Fruit fly (Drosophila melanogaster) whole organism, embryonic: ENCODE measurements around the gene Cpr11A.

Source experiments
- BtbVII ChIP-seq: fragments of 200-800 bp; sonication (Bioruptor generic); optimal IDR thresholded peaks from 3 replicates; lab custom pipeline; 2017; ENCODE audit warnings: missing biosample characterization, mild to moderate bottlenecking, missing genetic modification characterization
- C15 ChIP-seq: fragments of 200-800 bp; sonication (Bioruptor generic); IDR thresholded peaks from 3 replicates; pipeline ENCODE4 v1.3.6; 2022; ENCODE audit warnings: missing biosample characterization, missing genetic modification characterization
- CG10147 ChIP-seq: fragments of 200-800 bp; sonication (Bioruptor generic); optimal IDR thresholded peaks from 2 replicates; lab custom pipeline; 2019; ENCODE audit warnings: missing biosample characterization, mild to moderate bottlenecking, missing genetic modification characterization, moderate library complexity
- CG1024 ChIP-seq: fragments of 200-800 bp; sonication (Bioruptor generic); IDR thresholded peaks from 2 replicates; pipeline ENCODE4 v1.3.6; 2022; ENCODE audit warnings: missing biosample characterization, missing genetic modification characterization
- CG11093 ChIP-seq: fragments of 200-800 bp; sonication (Bioruptor generic); IDR thresholded peaks from 3 replicates; pipeline ENCODE4 v1.3.6; 2022; ENCODE audit warnings: missing biosample characterization, missing genetic modification characterization
- CG12071 ChIP-seq: fragments of 200-800 bp; sonication (Bioruptor generic); optimal IDR thresholded peaks from 3 replicates; lab custom pipeline; 2018; ENCODE audit warnings: missing biosample characterization, mild to moderate bottlenecking, missing genetic modification characterization
- CG14050 ChIP-seq: fragments of 200-800 bp; sonication (Bioruptor generic); IDR thresholded peaks from 3 replicates; pipeline ENCODE4 v1.3.6; 2022; ENCODE audit warnings: missing biosample characterization, missing genetic modification characterization
- CG15269 ChIP-seq: fragments of 200-800 bp; sonication (Bioruptor generic); optimal IDR thresholded peaks from 2 replicates; lab custom pipeline; 2018; ENCODE audit warnings: missing biosample characterization, mild to moderate bottlenecking, missing genetic modification characterization, moderate library complexity
- CG18599 ChIP-seq: fragments of 200-800 bp; sonication (Bioruptor generic); optimal IDR thresholded peaks from 3 replicates; lab custom pipeline; 2017; ENCODE audit warnings: missing biosample characterization, missing genetic modification characterization, mild to moderate bottlenecking, moderate library complexity, missing genetic modification reagents
- CG2202 ChIP-seq: fragments of 200-800 bp; sonication (Bioruptor generic); optimal IDR thresholded peaks from 2 replicates; lab custom pipeline; 2018; ENCODE audit warnings: missing biosample characterization, mild to moderate bottlenecking, missing genetic modification characterization
- CG30403 ChIP-seq: fragments of 200-800 bp; sonication (Bioruptor generic); optimal IDR thresholded peaks from 3 replicates; lab custom pipeline; 2016; ENCODE audit warnings: missing biosample characterization, missing genetic modification characterization
- CG31388 ChIP-seq: fragments of 200-800 bp; sonication (Bioruptor generic); optimal IDR thresholded peaks from 2 replicates; lab custom pipeline; 2016; ENCODE audit warnings: missing biosample characterization, missing genetic modification characterization
- CG4730 ChIP-seq: fragments of 200-800 bp; sonication (Bioruptor generic); IDR thresholded peaks from 2 replicates; pipeline ENCODE4 v1.3.6; 2022; ENCODE audit warnings: missing biosample characterization, missing genetic modification characterization
- CG6175 ChIP-seq: fragments of 200-800 bp; sonication (Bioruptor generic); IDR thresholded peaks from 3 replicates; pipeline ENCODE4 v1.3.6; 2022; ENCODE audit warnings: missing biosample characterization, missing genetic modification characterization
- CG6765 ChIP-seq: fragments of 200-800 bp; sonication (Bioruptor generic); optimal IDR thresholded peaks from 3 replicates; lab custom pipeline; 2017; ENCODE audit warnings: missing biosample characterization, mild to moderate bottlenecking, missing genetic modification characterization
- CG6813 ChIP-seq: fragments of 200-800 bp; sonication (Bioruptor generic); optimal IDR thresholded peaks from 2 replicates; lab custom pipeline; 2017; ENCODE audit warnings: missing biosample characterization, missing genetic modification characterization, mild to moderate bottlenecking, moderate library complexity, missing genetic modification reagents
- D19A ChIP-seq: fragments of 200-800 bp; optimal IDR thresholded peaks from 3 replicates; lab custom pipeline; 2019; ENCODE audit warnings: missing biosample characterization, mild to moderate bottlenecking, missing genetic modification characterization, moderate library complexity
- Fer2 ChIP-seq: fragments of 200-800 bp; sonication (Bioruptor generic); optimal IDR thresholded peaks from 2 replicates; lab custom pipeline; 2018; ENCODE audit warnings: missing biosample characterization, mild to moderate bottlenecking, missing genetic modification characterization, moderate library complexity
- HLH4C ChIP-seq: fragments of 200-800 bp; sonication (Bioruptor generic); IDR thresholded peaks from 3 replicates; pipeline ENCODE4 v1.3.6; 2022; ENCODE audit warnings: missing biosample characterization, missing genetic modification characterization; ENCODE audit not compliant: partially characterized antibody
- HLH54F ChIP-seq: fragments of 200-800 bp; sonication (Bioruptor generic); optimal IDR thresholded peaks from 3 replicates; lab custom pipeline; 2016; ENCODE audit warnings: missing biosample characterization, missing genetic modification characterization
- Myb ChIP-seq: fragments of 200-800 bp; sonication (Bioruptor generic); optimal IDR thresholded peaks from 2 replicates; lab custom pipeline; 2016; ENCODE audit warnings: missing biosample characterization, missing genetic modification characterization
- Scr ChIP-seq: fragments of 200-800 bp; sonication (Bioruptor generic); IDR thresholded peaks from 2 replicates; pipeline ENCODE4 v1.3.6; 2022; ENCODE audit warnings: missing biosample characterization, missing genetic modification characterization; ENCODE audit not compliant: partially characterized antibody
- Sox102F ChIP-seq: fragments of 200-800 bp; sonication (Bioruptor generic); optimal IDR thresholded peaks from 2 replicates; lab custom pipeline; 2018; ENCODE audit warnings: missing biosample characterization, mild to moderate bottlenecking, missing genetic modification characterization, moderate library complexity
- ase ChIP-seq: fragments of 200-800 bp; sonication (Bioruptor generic); IDR thresholded peaks from 3 replicates; pipeline ENCODE4 v1.3.6; 2022; ENCODE audit warnings: missing biosample characterization, missing genetic modification characterization
- ato ChIP-seq: fragments of 200-800 bp; sonication (Bioruptor generic); IDR thresholded peaks from 2 replicates; pipeline ENCODE4 v1.3.6; 2022; ENCODE audit warnings: missing biosample characterization, missing genetic modification characterization; ENCODE audit not compliant: partially characterized antibody
- bab2 ChIP-seq: fragments of 200-800 bp; sonication (Bioruptor generic); optimal IDR thresholded peaks from 2 replicates; lab custom pipeline; 2016; ENCODE audit warnings: missing biosample characterization, missing genetic modification characterization
- bcd ChIP-seq: fragments of 200-800 bp; sonication (Bioruptor generic); optimal IDR thresholded peaks from 2 replicates; lab custom pipeline; 2017; ENCODE audit warnings: missing biosample characterization, mild to moderate bottlenecking, missing genetic modification characterization
- bsh ChIP-seq, 2 experiments: fragments of 200-800 bp; sonication (Bioruptor generic); optimal IDR thresholded peaks; 2 replicates each; lab custom pipeline; 2017 to 2018; ENCODE audit warnings: mild to moderate bottlenecking in 2 of 2, missing biosample characterization in 2 of 2, missing genetic modification characterization in 2 of 2, moderate library complexity in 1 of 2
- btn ChIP-seq: fragments of 200-800 bp; sonication (Bioruptor generic); optimal IDR thresholded peaks from 2 replicates; lab custom pipeline; 2016; ENCODE audit warnings: missing biosample characterization, missing genetic modification characterization
- chn ChIP-seq: fragments of 200-800 bp; sonication (Bioruptor generic); optimal IDR thresholded peaks from 2 replicates; lab custom pipeline; 2016; ENCODE audit warnings: missing biosample characterization, missing genetic modification characterization
- da ChIP-seq: fragments of 200-800 bp; sonication (Bioruptor generic); optimal IDR thresholded peaks from 2 replicates; lab custom pipeline; 2016; ENCODE audit warnings: missing biosample characterization, missing genetic modification characterization
- esg ChIP-seq: fragments of 200-800 bp; sonication (Bioruptor generic); conservative IDR thresholded peaks from 2 replicates; pipeline ENCODE4 v1.3.6; 2022; ENCODE audit warnings: missing biosample characterization, missing genetic modification characterization
- gro ChIP-seq: fragments of 200-800 bp; sonication (Bioruptor generic); optimal IDR thresholded peaks from 2 replicates; lab custom pipeline; 2016; ENCODE audit warnings: missing biosample characterization, missing genetic modification characterization
- gsb ChIP-seq: fragments of 200-800 bp; sonication (Bioruptor generic); IDR thresholded peaks from 2 replicates; pipeline ENCODE4 v1.3.6; 2022; ENCODE audit warnings: missing biosample characterization, missing genetic modification characterization
- hth ChIP-seq: fragments of >200 bp; optimal IDR thresholded peaks from 2 replicates; lab custom pipeline; 2017; ENCODE audit warnings: inconsistent platforms
- jing ChIP-seq: fragments of 200-800 bp; sonication (Bioruptor generic); optimal IDR thresholded peaks from 2 replicates; lab custom pipeline; 2018; ENCODE audit warnings: missing biosample characterization, mild to moderate bottlenecking, missing genetic modification characterization
- jumu ChIP-seq: fragments of 200-800 bp; sonication (Bioruptor generic); optimal IDR thresholded peaks from 3 replicates; lab custom pipeline; 2016; ENCODE audit warnings: missing biosample characterization, missing genetic modification characterization
- kah ChIP-seq: fragments of 200-800 bp; sonication (Bioruptor generic); optimal IDR thresholded peaks from 2 replicates; lab custom pipeline; 2018; ENCODE audit warnings: missing biosample characterization, mild to moderate bottlenecking, missing genetic modification characterization
- klu ChIP-seq: fragments of 200-800 bp; sonication (Bioruptor generic); IDR thresholded peaks from 2 replicates; pipeline ENCODE4 v1.3.6; 2022; ENCODE audit warnings: missing biosample characterization, missing genetic modification characterization
- lbe ChIP-seq: fragments of 200-800 bp; sonication (Bioruptor generic); optimal IDR thresholded peaks from 2 replicates; lab custom pipeline; 2016; ENCODE audit warnings: missing biosample characterization, mild to moderate bottlenecking, missing genetic modification characterization
- mirr ChIP-seq: fragments of 200-800 bp; sonication (Bioruptor generic); optimal IDR thresholded peaks from 3 replicates; lab custom pipeline; 2018; ENCODE audit warnings: missing biosample characterization, mild to moderate bottlenecking, missing genetic modification characterization
- onecut ChIP-seq: fragments of 200-800 bp; sonication (Bioruptor generic); IDR thresholded peaks from 2 replicates; pipeline ENCODE4 v1.3.6; 2022; ENCODE audit warnings: missing biosample characterization, missing genetic modification characterization
- org-1 ChIP-seq: fragments of 200-800 bp; sonication (Bioruptor generic); optimal IDR thresholded peaks from 2 replicates; lab custom pipeline; 2017; ENCODE audit warnings: missing biosample characterization, missing genetic modification characterization
- pan ChIP-seq, 4 experiments: fragments of >200 bp in 3 of 4; fragments of 200-800 bp in 1 of 4; sonication (Bioruptor generic) in 1 of 4; optimal IDR thresholded peaks in 3 of 4; IDR thresholded peaks in 1 of 4; 2 replicates each; pipeline versions ENCODE4 v1.3.6 to Lab custom; 2017 to 2022; ENCODE audit warnings: missing biosample characterization in 2 of 4, missing genetic modification characterization in 2 of 4, mixed read lengths in 1 of 4
- row ChIP-seq: fragments of 200-800 bp; sonication (Bioruptor generic); IDR thresholded peaks from 3 replicates; pipeline ENCODE4 v1.3.6; 2022; ENCODE audit warnings: missing biosample characterization, missing genetic modification characterization
- sens-2 ChIP-seq: fragments of 200-800 bp; sonication (Bioruptor generic); IDR thresholded peaks from 2 replicates; pipeline ENCODE4 v1.3.6; 2022; ENCODE audit warnings: missing biosample characterization, missing genetic modification characterization
- tap ChIP-seq: fragments of 200-800 bp; optimal IDR thresholded peaks from 3 replicates; lab custom pipeline; 2019; ENCODE audit warnings: missing biosample characterization, mild to moderate bottlenecking, missing genetic modification characterization, moderate library complexity
- tgo ChIP-seq: fragments of 200-800 bp; sonication (Bioruptor generic); IDR thresholded peaks from 3 replicates; pipeline ENCODE4 v1.3.6; 2022; ENCODE audit warnings: missing biosample characterization, missing genetic modification characterization
- unpg ChIP-seq: fragments of 200-800 bp; sonication (Bioruptor generic); optimal IDR thresholded peaks from 3 replicates; lab custom pipeline; 2018; ENCODE audit warnings: missing biosample characterization, mild to moderate bottlenecking, missing genetic modification characterization, moderate library complexity
- vnd ChIP-seq: fragments of 200-800 bp; sonication (Bioruptor generic); IDR thresholded peaks from 3 replicates; pipeline ENCODE4 v1.3.6; 2022; ENCODE audit warnings: missing biosample characterization, missing genetic modification characterization; ENCODE audit not compliant: partially characterized antibody

The Cpr11A gene

DNA sequence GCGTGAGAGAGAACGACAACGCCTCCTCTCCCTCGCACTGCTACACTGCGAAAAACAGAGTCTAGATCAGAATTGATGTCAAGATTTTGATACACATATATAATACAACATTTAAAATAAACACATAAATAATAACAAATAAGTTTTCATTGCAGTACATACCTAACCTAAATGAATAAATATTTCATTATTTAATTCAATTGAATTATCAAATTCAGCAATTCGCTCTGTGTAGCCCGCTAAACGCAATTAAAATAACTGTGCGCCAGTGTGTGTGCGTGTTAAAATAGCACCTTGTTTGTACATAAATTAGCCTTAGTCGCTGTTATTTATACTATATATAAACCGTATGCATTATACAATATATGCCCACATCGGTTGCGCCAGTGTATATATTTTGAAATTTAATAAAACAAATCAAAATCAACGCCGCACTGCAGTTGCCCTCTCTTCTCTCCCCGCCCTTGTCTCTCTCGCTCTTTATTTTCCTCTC is 14.5 kb upstream of the Cpr11A start (continued):
- TF ChIP-seq CG31388 = peak; percentile 72
- TF ChIP-seq HLH54F (GFP tag; lab: Kevin White, UChicago) = peak; percentile 68
- TF ChIP-seq klu (GFP tag; lab: Robert Waterston, UW) = peak; percentile 94
- TF ChIP-seq ato (GFP tag; lab: Robert Waterston, UW) = no peak
- peak; percentile 95 for TF ChIP-seq Sox102F
- peak; percentile 90 for TF ChIP-seq CG14050 (GFP tag; lab: Robert Waterston, UW)
- peak; percentile 36 for TF ChIP-seq jumu (GFP tag; lab: Kevin White, UChicago)
- peak; percentile 91 for TF ChIP-seq org-1 (GFP tag; lab: Kevin White, UChicago)
- peak; percentile 94 for TF ChIP-seq unpg
- peak; percentile 90 for TF ChIP-seq ase (GFP tag; lab: Robert Waterston, UW)
- peak; percentile 70 for TF ChIP-seq CG2202 (tag; lab: Kevin White, UChicago)
- TF ChIP-seq bcd (GFP tag; lab: Kevin White, UChicago) = peak; percentile 95
- peak; percentile 82 for TF ChIP-seq sens-2
- TF ChIP-seq HLH4C (GFP tag; lab: Robert Waterston, UW) = no peak
- peak; percentile 89 for TF ChIP-seq CG11093 (GFP tag; lab: Robert Waterston, UW)
- TF ChIP-seq CG6813 (GFP tag; lab: Kevin White, UChicago) = peak; percentile 88
- TF ChIP-seq CG4730 = peak; percentile 94
- TF ChIP-seq CG12071 = peak; percentile 88
- TF ChIP-seq CG15269 (tag; lab: Kevin White, UChicago) = peak; percentile 97
- peak; percentile 27 for TF ChIP-seq gro
- peak; percentile 94 for TF ChIP-seq esg
- peak; percentile 66 for TF ChIP-seq chn (GFP tag; lab: Kevin White, UChicago)
- TF ChIP-seq CG6175 (GFP tag; lab: Robert Waterston, UW) = peak; percentile 92
- peak; percentile 87 for TF ChIP-seq onecut (GFP tag; lab: Robert Waterston, UW)
- TF ChIP-seq tap = peak; percentile 94
- peak; percentile 81 for TF ChIP-seq jing
- TF ChIP-seq CG18599 (GFP tag; lab: Kevin White, UChicago) = peak; percentile 96
- TF ChIP-seq tgo (GFP tag; lab: Robert Waterston, UW) = peak; percentile 96
- TF ChIP-seq gsb (GFP tag; lab: Robert Waterston, UW) = peak; percentile 92
- TF ChIP-seq hth (lab: Kevin White, UChicago) = no peak
- TF ChIP-seq D19A (tag; lab: Kevin White, UChicago) = peak; percentile 89
- no peak for TF ChIP-seq Myb (GFP tag; lab: Kevin White, UChicago)
- TF ChIP-seq bab2 (GFP tag; lab: Kevin White, UChicago) = peak; percentile 66
- TF ChIP-seq CG10147 = peak; percentile 95
- TF ChIP-seq vnd (GFP tag; lab: Robert Waterston, UW) = no peak
- TF ChIP-seq lbe (GFP tag; lab: Kevin White, UChicago) = peak; percentile 94
- TF ChIP-seq CG6765 = peak; percentile 92
- peak; percentile 92 for TF ChIP-seq Fer2 (tag; lab: Kevin White, UChicago)
- peak; percentile 98 for TF ChIP-seq row
- TF ChIP-seq CG1024 (GFP tag; lab: Robert Waterston, UW) = peak; percentile 84
- TF ChIP-seq mirr (GFP tag; lab: Kevin White, UChicago) = peak; percentile 81
- TF ChIP-seq pan (optimal IDR thresholded peaks at IDR 0.05; lab: Kevin White, UChicago) = no peak
- peak in 1 of 2 experiments; percentile 96 for TF ChIP-seq pan (GFP tag; optimal IDR thresholded peaks at IDR 0.05 in 1 of 2, IDR thresholded peaks at IDR 0.05 in 1 of 2)
- no peak for TF ChIP-seq da
- TF ChIP-seq C15 (GFP tag; lab: Robert Waterston, UW) = peak; percentile 88
- peak; percentile 95 for TF ChIP-seq CG30403 (GFP tag; lab: Kevin White, UChicago)
- TF ChIP-seq kah = peak; percentile 87
- no peak for TF ChIP-seq btn (GFP tag; lab: Kevin White, UChicago)
- peak; percentile 75 to 93 for TF ChIP-seq bsh (GFP tag; optimal IDR thresholded peaks at IDR 0.05; lab: Kevin White, UChicago)
- no peak for TF ChIP-seq Scr (GFP tag; lab: Robert Waterston, UW)
- TF ChIP-seq BtbVII (GFP tag; lab: Kevin White, UChicago) = peak; percentile 94
